Worm (Caenorhabditis elegans): ENCODE measurements around the gene tbg-1.

The tbg-1 gene

DNA sequence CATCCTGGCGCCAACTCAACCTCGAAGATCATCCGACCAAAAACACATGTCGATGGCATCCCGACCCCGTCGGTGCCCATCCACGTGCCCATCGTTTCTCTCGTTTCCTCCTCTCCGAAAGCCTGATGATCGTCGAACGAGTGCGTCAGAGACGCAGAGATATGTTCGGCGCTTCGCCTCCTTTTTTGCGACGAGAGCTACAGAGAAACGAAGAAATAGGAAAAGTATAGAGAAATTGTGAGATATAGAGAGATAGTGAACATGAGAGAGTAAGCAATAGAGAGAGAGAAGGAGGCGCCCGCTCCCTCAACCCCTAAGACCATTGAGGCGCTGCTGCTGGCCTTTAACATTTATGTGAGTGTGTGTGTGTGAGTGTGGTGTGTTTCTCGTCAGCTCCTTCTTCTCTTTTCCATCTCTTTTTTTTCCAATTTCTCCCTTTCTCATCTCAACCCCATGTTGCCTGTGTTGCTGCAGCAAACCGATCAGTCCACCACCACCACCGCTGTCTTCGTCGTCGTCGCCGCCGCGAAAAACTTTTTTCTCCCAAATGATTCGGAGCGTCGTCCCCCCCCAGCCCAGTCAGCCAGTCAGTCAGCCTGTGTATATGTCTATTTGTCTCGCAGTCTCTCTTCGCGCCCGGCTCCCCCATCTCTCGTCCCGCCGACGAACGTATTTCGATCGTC is 9.7 kb downstream of the tbg-1 start, which contains the start of gene hlh-11 (continued):
- TF ChIP-seq unc-62 (GFP tag; optimal IDR thresholded peaks at IDR 0.05 in 1 of 2) (peak in 1 of 2 experiments; percentile 82), unc-62 (tag; optimal IDR thresholded peaks at IDR 0.05) (peak; percentile 43), lir-3 (tag; optimal IDR thresholded peaks at IDR 0.05) (no peak), zag-1 (tag; optimal IDR thresholded peaks at IDR 0.05) (peak; percentile 48), hif-1 (tag; optimal IDR thresholded peaks at IDR 0.05) (peak; percentile 54 to 75), php-3 (GFP tag; IDR thresholded peaks at IDR 0.05) (0 out of 2 replicates have a peak, but pooled peaks have one; percentile 30), ces-1 (GFP tag; optimal IDR thresholded peaks at IDR 0.05) (peak; percentile 58), unc-130 (GFP tag; optimal IDR thresholded peaks at IDR 0.05) (no peak), lin-15B (tag; optimal IDR thresholded peaks at IDR 0.05) (no peak), nhr-11 (tag; optimal IDR thresholded peaks at IDR 0.05) (peak; percentile 85), madf-9 (GFP tag; conservative IDR thresholded peaks at IDR 0.05) (no peak), lin-39 (tag; optimal IDR thresholded peaks at IDR 0.05) (no peak), D1046.2 (GFP tag; IDR thresholded peaks at IDR 0.05) (0 out of 2 replicates have a peak, but pooled peaks have one; percentile 14), tra-1 (GFP tag; IDR thresholded peaks at IDR 0.05) (peak; percentile 61; the same call in 1 of the 2 replicates), zfp-2 (tag; optimal IDR thresholded peaks at IDR 0.05) (peak; percentile 35), mdt-29 (GFP tag; IDR thresholded peaks at IDR 0.05) (peak; percentile 45; the same call in 1 of the 2 replicates), skn-1 (tag; optimal IDR thresholded peaks at IDR 0.05) (peak; percentile 13), tag-97 (GFP tag; IDR thresholded peaks at IDR 0.05) (no peak), nhr-77 (tag; optimal IDR thresholded peaks at IDR 0.05) (peak; percentile 66), nhr-111 (GFP tag; optimal IDR thresholded peaks at IDR 0.05) (no peak), mep-1 (tag; optimal IDR thresholded peaks at IDR 0.05) (peak; percentile 97), ceh-62 (tag; optimal IDR thresholded peaks at IDR 0.05) (no peak), ceh-28 (tag; optimal IDR thresholded peaks at IDR 0.05) (peak; percentile 46), F37D6.2 (tag; optimal IDR thresholded peaks at IDR 0.05) (peak; percentile 90), mxl-3 (GFP tag; optimal IDR thresholded peaks at IDR 0.05) (peak; percentile 97), ceh-44 (GFP tag; IDR thresholded peaks at IDR 0.05) (no peak), aha-1 (tag) (peak; percentile 93), zip-2 (tag; optimal IDR thresholded peaks at IDR 0.05) (no peak), ztf-11 (tag; optimal IDR thresholded peaks at IDR 0.05) (no peak), cey-2 (tag; optimal IDR thresholded peaks at IDR 0.05; ENCODE audit: borderline replicate concordance, insufficient read depth) (peak; percentile 64), vab-7 (GFP tag; IDR thresholded peaks at IDR 0.05) (0 out of 2 replicates have a peak, but pooled peaks have one; percentile 43), nhr-25 (tag; optimal IDR thresholded peaks at IDR 0.05; ENCODE audit: borderline replicate concordance, insufficient read depth) (peak; percentile 86), saeg-2 (GFP tag; IDR thresholded peaks at IDR 0.05) (no peak), duxl-1 (tag; optimal IDR thresholded peaks at IDR 0.05; ENCODE audit: poor library complexity) (peak; percentile 25), dpl-1 (GFP tag; optimal IDR thresholded peaks at IDR 0.05) (peak; percentile 64), nhr-10 (tag; optimal IDR thresholded peaks at IDR 0.05) (peak; percentile 91), nhr-237 (tag; optimal IDR thresholded peaks at IDR 0.05) (peak; percentile 64), dmd-6 (GFP tag; IDR thresholded peaks at IDR 0.05) (peak; percentile 65), nhr-42 (GFP tag; IDR thresholded peaks at IDR 0.05) (0 out of 2 replicates have a peak, but pooled peaks have one; percentile 42), lsy-2 (tag; optimal IDR thresholded peaks at IDR 0.05) (peak; percentile 85 to 90), snpc-1.2 (GFP tag; IDR thresholded peaks at IDR 0.05) (0 out of 2 replicates have a peak, but pooled peaks have one; percentile 13), fos-1 (tag; optimal IDR thresholded peaks at IDR 0.05) (no peak), hlh-30 (tag; optimal IDR thresholded peaks at IDR 0.05; ENCODE audit: insufficient read depth) (peak; percentile 98), gei-8 (GFP tag; optimal IDR thresholded peaks at IDR 0.05) (peak; percentile 89), nhr-6 (tag; optimal IDR thresholded peaks at IDR 0.05) (peak; percentile 85), R02D3.7 (tag; optimal IDR thresholded peaks at IDR 0.05) (no peak), set-16 (GFP tag; IDR thresholded peaks at IDR 0.05) (peak; percentile 93), lin-13 (GFP tag; optimal IDR thresholded peaks at IDR 0.05) (peak; percentile 38), spr-3 (GFP tag; optimal IDR thresholded peaks at IDR 0.05) (peak; percentile 22), dmd-9 (GFP tag; IDR thresholded peaks at IDR 0.05) (no peak)
